Worm (Caenorhabditis elegans) whole organism, late embryonic: Measurements from ENCODE around the gene clec-150.

ENCODE experiments used
- C08G9.2 ChIP-seq: sonication (generic microtip); optimal IDR thresholded peaks from 2 replicates; lab custom pipeline; 2016; ENCODE audit warnings: mild to moderate bottlenecking, missing genetic modification characterization, moderate library complexity, missing compliant biosample characterization
- C38D4.7 ChIP-seq: fragments of 200-800 bp; sonication (Bioruptor generic); optimal IDR thresholded peaks from 2 replicates; lab custom pipeline; 2018; ENCODE audit warnings: mild to moderate bottlenecking, missing genetic modification characterization, moderate library complexity, missing compliant biosample characterization
- K02D7.2 ChIP-seq: sonication (generic microtip); optimal IDR thresholded peaks from 2 replicates; lab custom pipeline; 2017; ENCODE audit warnings: mild to moderate bottlenecking, missing genetic modification characterization, missing compliant biosample characterization
- T23F11.4 ChIP-seq: fragments of 200-800 bp; sonication (Bioruptor generic); optimal IDR thresholded peaks from 2 replicates; lab custom pipeline; 2018; ENCODE audit warnings: mild to moderate bottlenecking, missing genetic modification characterization, missing compliant biosample characterization
- Y22D7AL.16 ChIP-seq: sonication (generic microtip); optimal IDR thresholded peaks from 2 replicates; lab custom pipeline; 2016; ENCODE audit warnings: missing genetic modification characterization, missing compliant biosample characterization
- ahr-1 ChIP-seq: sonication (generic microtip); optimal IDR thresholded peaks from 2 replicates; lab custom pipeline; 2016; ENCODE audit warnings: missing genetic modification characterization, missing compliant biosample characterization
- ama-1 ChIP-seq: fragments of 150-350 bp; optimal IDR thresholded peaks from 2 replicates; lab custom pipeline; 2014
- ceh-14 ChIP-seq: sonication (generic microtip); optimal IDR thresholded peaks from 2 replicates; lab custom pipeline; 2016; ENCODE audit warnings: missing genotype, missing genetic modification characterization, missing compliant biosample characterization
- ceh-2 ChIP-seq: sonication (generic microtip); optimal IDR thresholded peaks from 2 replicates; lab custom pipeline; 2016; ENCODE audit warnings: missing genotype, missing genetic modification characterization, missing compliant biosample characterization
- ceh-22 ChIP-seq: sonication (generic microtip); optimal IDR thresholded peaks from 2 replicates; lab custom pipeline; 2017; ENCODE audit warnings: missing biosample characterization, missing genetic modification characterization
- ceh-24 ChIP-seq: sonication (generic microtip); optimal IDR thresholded peaks from 2 replicates; lab custom pipeline; 2016; ENCODE audit warnings: mild to moderate bottlenecking, missing genetic modification characterization, missing compliant biosample characterization
- ceh-31 ChIP-seq: sonication (generic microtip); optimal IDR thresholded peaks from 2 replicates; lab custom pipeline; 2016; ENCODE audit warnings: missing genetic modification characterization, missing compliant biosample characterization
- ceh-34 ChIP-seq: sonication (generic microtip); optimal IDR thresholded peaks from 2 replicates; lab custom pipeline; 2016; ENCODE audit warnings: mild to moderate bottlenecking, missing genetic modification characterization, missing compliant biosample characterization
- ceh-48 ChIP-seq: sonication (generic microtip); optimal IDR thresholded peaks from 2 replicates; lab custom pipeline; 2016; ENCODE audit warnings: missing genetic modification characterization, inconsistent platforms, missing compliant biosample characterization
- che-1 ChIP-seq: sonication (generic microtip); optimal IDR thresholded peaks from 2 replicates; lab custom pipeline; 2016; ENCODE audit warnings: mild to moderate bottlenecking, missing genetic modification characterization, missing compliant biosample characterization
- dmd-4 ChIP-seq: sonication (generic microtip); optimal IDR thresholded peaks from 2 replicates; lab custom pipeline; 2016; ENCODE audit warnings: borderline replicate concordance, missing genetic modification characterization, missing compliant biosample characterization
- dve-1 ChIP-seq: sonication (generic microtip); optimal IDR thresholded peaks from 2 replicates; lab custom pipeline; 2017; ENCODE audit warnings: antibody characterized with exemption, mild to moderate bottlenecking, missing genetic modification characterization, missing compliant biosample characterization
- elt-2 ChIP-seq: sonication (generic microtip); optimal IDR thresholded peaks from 2 replicates; lab custom pipeline; 2016; ENCODE audit warnings: missing genetic modification reagents, missing genetic modification characterization, missing compliant biosample characterization
- ets-4 ChIP-seq: sonication (generic microtip); optimal IDR thresholded peaks from 2 replicates; lab custom pipeline; 2016; ENCODE audit warnings: missing genetic modification characterization, missing compliant biosample characterization
- eyg-1 ChIP-seq: sonication (generic microtip); optimal IDR thresholded peaks from 2 replicates; lab custom pipeline; 2016; ENCODE audit warnings: missing genotype, missing genetic modification characterization, missing compliant biosample characterization
- fkh-10 ChIP-seq: fragments of 150-350 bp; optimal IDR thresholded peaks from 2 replicates; lab custom pipeline; 2014; ENCODE audit warnings: missing biosample characterization, missing genetic modification reagents, missing genetic modification characterization
- gmeb-2 ChIP-seq: sonication (generic microtip); optimal IDR thresholded peaks from 2 replicates; lab custom pipeline; 2016; ENCODE audit warnings: missing genetic modification characterization, inconsistent platforms, missing compliant biosample characterization
- hlh-15 ChIP-seq: sonication (generic microtip); optimal IDR thresholded peaks from 2 replicates; lab custom pipeline; 2016; ENCODE audit warnings: missing genetic modification characterization, missing compliant biosample characterization
- hlh-30 ChIP-seq: sonication (generic microtip); optimal IDR thresholded peaks from 2 replicates; lab custom pipeline; 2017; ENCODE audit warnings: antibody characterized with exemption, missing genetic modification characterization, missing compliant biosample characterization; ENCODE audit not compliant: insufficient read depth
- hlh-6 ChIP-seq: sonication (generic microtip); optimal IDR thresholded peaks from 2 replicates; lab custom pipeline; 2016; ENCODE audit warnings: missing genotype, missing genetic modification characterization, missing compliant biosample characterization
- nfya-1 ChIP-seq: sonication (generic microtip); optimal IDR thresholded peaks from 2 replicates; lab custom pipeline; 2017; ENCODE audit warnings: missing genetic modification characterization, mild to moderate bottlenecking, missing compliant biosample characterization, antibody characterized with exemption, moderate library complexity
- nhr-11 ChIP-seq: fragments of 150-350 bp; optimal IDR thresholded peaks from 2 replicates; lab custom pipeline; 2014; ENCODE audit warnings: missing biosample characterization, missing genetic modification characterization
- odd-2 ChIP-seq: sonication (generic microtip); optimal IDR thresholded peaks from 2 replicates; lab custom pipeline; 2017; ENCODE audit warnings: antibody characterized with exemption, mild to moderate bottlenecking, missing genetic modification characterization, missing compliant biosample characterization
- pag-3 ChIP-seq: sonication (generic microtip); optimal IDR thresholded peaks from 2 replicates; lab custom pipeline; 2016; ENCODE audit warnings: missing compliant biosample characterization, missing genetic modification characterization, borderline replicate concordance
- pat-9 ChIP-seq: fragments of 200-800 bp; sonication (Bioruptor generic); optimal IDR thresholded peaks from 2 replicates; lab custom pipeline; 2018; ENCODE audit warnings: mild to moderate bottlenecking, missing genetic modification characterization, moderate library complexity, missing compliant biosample characterization
- pax-1 ChIP-seq: fragments of 150-350 bp; optimal IDR thresholded peaks from 2 replicates; lab custom pipeline; 2014; ENCODE audit warnings: missing biosample characterization, missing genetic modification characterization
- pha-2 ChIP-seq: sonication (generic microtip); optimal IDR thresholded peaks from 2 replicates; lab custom pipeline; 2017; ENCODE audit warnings: mild to moderate bottlenecking, missing genetic modification characterization, missing compliant biosample characterization
- pros-1 ChIP-seq: fragments of 150-350 bp; optimal IDR thresholded peaks from 2 replicates; lab custom pipeline; 2014; ENCODE audit warnings: missing biosample characterization, missing genetic modification reagents, missing genetic modification characterization
- rnt-1 ChIP-seq: sonication (generic microtip); optimal IDR thresholded peaks from 2 replicates; lab custom pipeline; 2016; ENCODE audit warnings: missing genetic modification characterization, missing compliant biosample characterization
- sdc-2 ChIP-seq: sonication (generic microtip); optimal IDR thresholded peaks from 2 replicates; lab custom pipeline; 2016; ENCODE audit warnings: missing genotype, missing genetic modification characterization, missing compliant biosample characterization
- syd-9 ChIP-seq: sonication (generic microtip); optimal IDR thresholded peaks from 2 replicates; lab custom pipeline; 2016; ENCODE audit warnings: mild to moderate bottlenecking, missing genetic modification characterization, moderate library complexity, missing compliant biosample characterization
- tbx-7 ChIP-seq: sonication (generic microtip); optimal IDR thresholded peaks from 2 replicates; lab custom pipeline; 2016; ENCODE audit warnings: missing genotype, missing genetic modification characterization, missing compliant biosample characterization
- ttx-3 ChIP-seq: sonication (generic microtip); optimal IDR thresholded peaks from 2 replicates; lab custom pipeline; 2016; ENCODE audit warnings: missing genetic modification reagents, missing genetic modification characterization, missing compliant biosample characterization
- unc-3 ChIP-seq, 2 experiments: fragments of 200-800 bp in 1 of 2; sonication (Bioruptor generic) in 1 of 2; sonication (generic microtip) in 1 of 2; conservative IDR thresholded peaks in 1 of 2; optimal IDR thresholded peaks in 1 of 2; 2 replicates each; pipeline versions ENCODE4 v1.3.6 to Lab custom; 2016 to 2022; ENCODE audit warnings: missing compliant biosample characterization in 2 of 2, missing genetic modification characterization in 2 of 2, missing genetic modification reagents in 1 of 2
- unc-42 ChIP-seq: sonication (generic microtip); optimal IDR thresholded peaks from 2 replicates; lab custom pipeline; 2016; ENCODE audit warnings: missing genotype, missing genetic modification characterization, missing compliant biosample characterization
- unc-55 ChIP-seq: sonication (generic microtip); optimal IDR thresholded peaks from 2 replicates; lab custom pipeline; 2017; ENCODE audit warnings: missing biosample characterization, missing genetic modification reagents, missing genetic modification characterization
- zip-5 ChIP-seq: sonication (generic microtip); optimal IDR thresholded peaks from 2 replicates; lab custom pipeline; 2016; ENCODE audit warnings: missing genetic modification characterization, missing compliant biosample characterization

Gene clec-150

ce11 chrIII:1002510-1002909 is at the start of gene clec-150:
clec-150 (plus strand) TSS chrIII:1002707.
- TF ChIP-seq Y22D7AL.16 (tag; lab: Kevin White, UChicago) = no peak
- TF ChIP-seq elt-2 = peak; percentile 56
- no peak for TF ChIP-seq hlh-15
- TF ChIP-seq ceh-34 = no peak

DNA sequence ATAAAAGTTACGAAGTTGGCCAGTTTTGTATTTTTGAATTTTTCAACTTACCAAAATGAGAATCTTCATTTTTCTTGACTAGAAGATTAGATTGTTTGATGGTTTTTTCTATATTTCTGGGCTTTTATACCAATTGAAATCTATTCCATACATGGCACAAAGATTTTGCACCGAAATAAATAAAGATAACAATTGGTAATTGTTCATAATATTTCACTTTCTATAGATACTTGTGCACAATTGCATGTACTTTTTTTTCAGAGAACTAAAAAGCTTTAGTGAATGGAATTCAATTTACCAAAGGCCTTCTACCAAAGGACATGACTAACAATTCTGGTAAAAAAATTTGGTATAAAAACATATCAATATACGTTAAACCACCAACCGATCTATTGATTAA is 48.0 kb upstream of the clec-150 start, which contains the start of the genes T12B5.15 and T12B5.14:
Gene T12B5.15 (minus strand): TSS at position 101 of the 400 bp plus-strand sequence.
Gene T12B5.14 (plus strand): TSS at position 321 of the 400 bp plus-strand sequence.
- TF ChIP-seq eyg-1 (tag; lab: Kevin White, UChicago) = no peak
- TF ChIP-seq syd-9 (tag; lab: Kevin White, UChicago) = no peak
- no peak for TF ChIP-seq sdc-2 (tag; lab: Kevin White, UChicago)
- TF ChIP-seq ahr-1 (tag; lab: Kevin White, UChicago) = no peak
- no peak for TF ChIP-seq K02D7.2 (tag; lab: Kevin White, UChicago)
- no peak for TF ChIP-seq C38D4.7 (GFP tag; lab: Kevin White, UChicago)
- no peak for TF ChIP-seq odd-2 (tag; lab: Kevin White, UChicago)
- no peak for TF ChIP-seq elt-2
- no peak for TF ChIP-seq pag-3
- no peak for TF ChIP-seq gmeb-2 (tag; lab: Kevin White, UChicago)
- TF ChIP-seq zip-5 (tag; lab: Kevin White, UChicago) = no peak
- TF ChIP-seq nhr-11 = no peak
- TF ChIP-seq ama-1 (lab: Kevin White, UChicago) = no peak
- TF ChIP-seq T23F11.4 (GFP tag; lab: Kevin White, UChicago) = no peak
- no peak for TF ChIP-seq hlh-30

- TF ChIP-seq pros-1 (tag; lab: Kevin White, UChicago) (no peak), ceh-14 (tag; lab: Kevin White, UChicago) (no peak), hlh-6 (tag; lab: Kevin White, UChicago) (no peak), pha-2 (tag; lab: Kevin White, UChicago) (no peak), ceh-22 (tag; lab: Kevin White, UChicago) (no peak), hlh-15 (no peak), rnt-1 (tag; lab: Kevin White, UChicago) (no peak), fkh-10 (no peak), pat-9 (tag; lab: Kevin White, UChicago) (no peak), tbx-7 (tag; lab: Kevin White, UChicago) (no peak), ceh-31 (tag; lab: Kevin White, UChicago) (no peak), eyg-1 (tag; lab: Kevin White, UChicago) (no peak), pax-1 (tag; lab: Kevin White, UChicago) (no peak)
Measured at ce11 chrIII:955981-956380, 46.5 kb upstream of the clec-150 start, which contains the start of gene fbxa-54. fbxa-54 (plus strand) TSS chrIII:956334.

ce11 chrIII:961948-962347 is 40.6 kb upstream of the clec-150 start, which contains the start of gene fbxa-51:
fbxa-51 (plus strand) TSS chrIII:962269.
- TF ChIP-seq dve-1 (tag; lab: Kevin White, UChicago) (no peak), che-1 (tag; lab: Kevin White, UChicago) (no peak), rnt-1 (tag; lab: Kevin White, UChicago) (no peak), C08G9.2 (no peak), ceh-24 (no peak), nhr-11 (no peak)

ce11 chrIII:964637-965036 is 37.9 kb upstream of the clec-150 start:
- TF ChIP-seq nfya-1 (tag; lab: Kevin White, UChicago) = no peak
- no peak for TF ChIP-seq unc-3 (GFP tag; conservative IDR thresholded peaks at IDR 0.05; lab: Robert Waterston, UW)
- TF ChIP-seq unc-3 (tag; optimal IDR thresholded peaks at IDR 0.05; lab: Kevin White, UChicago) = no peak
- TF ChIP-seq ceh-48 = no peak
- TF ChIP-seq zip-5 (tag; lab: Kevin White, UChicago) = no peak
- no peak for TF ChIP-seq rnt-1 (tag; lab: Kevin White, UChicago)
- no peak for TF ChIP-seq ama-1 (lab: Kevin White, UChicago)
- no peak for TF ChIP-seq sdc-2 (tag; lab: Kevin White, UChicago)
- no peak for TF ChIP-seq ceh-2 (tag; lab: Kevin White, UChicago)
- no peak for TF ChIP-seq unc-42 (tag; lab: Kevin White, UChicago)
- no peak for TF ChIP-seq unc-55 (GFP tag; lab: Kevin White, UChicago)
- TF ChIP-seq ets-4 = no peak
- TF ChIP-seq dmd-4 = no peak
- TF ChIP-seq pros-1 (tag; lab: Kevin White, UChicago) = no peak
- no peak for TF ChIP-seq ttx-3 (tag; lab: Kevin White, UChicago)
